Fruit fly (Drosophila melanogaster) whole organism, prepupa: Measurements from ENCODE around the gene CG11247.

Source experiments
- Blimp-1 ChIP-seq: fragments of 200-800 bp; sonication (Bioruptor generic); optimal IDR thresholded peaks from 3 replicates; lab custom pipeline; 2017; ENCODE audit warnings: missing biosample characterization, missing genetic modification characterization, mild to moderate bottlenecking, moderate library complexity, missing genetic modification reagents
- CG10631 ChIP-seq: fragments of 200-800 bp; sonication (Bioruptor generic); optimal IDR thresholded peaks from 2 replicates; lab custom pipeline; 2016; ENCODE audit warnings: missing biosample characterization, missing genetic modification characterization
- CG10669 ChIP-seq: fragments of 200-800 bp; sonication (Bioruptor generic); optimal IDR thresholded peaks from 3 replicates; lab custom pipeline; 2018; ENCODE audit warnings: missing biosample characterization, mild to moderate bottlenecking, missing genetic modification characterization, moderate library complexity
- CG11762 ChIP-seq: fragments of 200-800 bp; sonication (Bioruptor generic); optimal IDR thresholded peaks from 3 replicates; lab custom pipeline; 2016; ENCODE audit warnings: missing biosample characterization, missing genetic modification characterization; ENCODE audit not compliant: insufficient read depth
- CG11902 ChIP-seq: fragments of 200-800 bp; sonication (Bioruptor generic); optimal IDR thresholded peaks from 3 replicates; lab custom pipeline; 2016; ENCODE audit warnings: missing biosample characterization, missing genetic modification characterization
- CG15336 ChIP-seq: fragments of 200-800 bp; sonication (Bioruptor generic); IDR thresholded peaks from 2 replicates; pipeline ENCODE4 v1.3.6; 2022; ENCODE audit warnings: missing biosample characterization, missing genetic modification characterization
- CG1621 ChIP-seq: fragments of 200-800 bp; sonication (Bioruptor generic); optimal IDR thresholded peaks from 3 replicates; lab custom pipeline; 2018; ENCODE audit warnings: missing biosample characterization, mild to moderate bottlenecking, missing genetic modification characterization
- CG16779 ChIP-seq: fragments of 200-800 bp; sonication (Bioruptor generic); optimal IDR thresholded peaks from 3 replicates; lab custom pipeline; 2017; ENCODE audit warnings: missing biosample characterization, mild to moderate bottlenecking, missing genetic modification characterization
- CG3032 ChIP-seq: fragments of 200-800 bp; optimal IDR thresholded peaks from 2 replicates; lab custom pipeline; 2019; ENCODE audit warnings: missing biosample characterization, mild to moderate bottlenecking, missing genetic modification characterization, moderate library complexity
- CG31627 ChIP-seq: fragments of 200-800 bp; sonication (Bioruptor generic); optimal IDR thresholded peaks from 3 replicates; lab custom pipeline; 2016; ENCODE audit warnings: missing biosample characterization, missing genetic modification characterization
- CG32006 ChIP-seq: fragments of 200-800 bp; sonication (Bioruptor generic); optimal IDR thresholded peaks from 3 replicates; lab custom pipeline; 2017; ENCODE audit warnings: missing biosample characterization, mild to moderate bottlenecking, missing genetic modification characterization
- CG34406 ChIP-seq: fragments of 200-800 bp; sonication (Bioruptor generic); optimal IDR thresholded peaks from 3 replicates; lab custom pipeline; 2016; ENCODE audit warnings: missing biosample characterization, missing genetic modification characterization
- CG3919 ChIP-seq: fragments of 200-800 bp; sonication (Bioruptor generic); optimal IDR thresholded peaks from 3 replicates; lab custom pipeline; 2016; ENCODE audit warnings: missing biosample characterization, missing genetic modification characterization
- CG4318 ChIP-seq: fragments of 200-800 bp; sonication (Bioruptor generic); optimal IDR thresholded peaks from 3 replicates; lab custom pipeline; 2017; ENCODE audit warnings: missing biosample characterization, mild to moderate bottlenecking, missing genetic modification characterization
- CG6163 ChIP-seq: fragments of 200-800 bp; sonication (Bioruptor generic); IDR thresholded peaks from 3 replicates; pipeline ENCODE4 v1.3.6; 2022; ENCODE audit warnings: missing biosample characterization, missing genetic modification characterization
- CG6276 ChIP-seq: fragments of 200-800 bp; sonication (Bioruptor generic); optimal IDR thresholded peaks from 2 replicates; lab custom pipeline; 2017; ENCODE audit warnings: missing biosample characterization, mild to moderate bottlenecking, missing genetic modification characterization
- CG6808 ChIP-seq: fragments of 200-800 bp; sonication (Bioruptor generic); optimal IDR thresholded peaks from 3 replicates; lab custom pipeline; 2017; ENCODE audit warnings: missing biosample characterization, missing genetic modification characterization, mild to moderate bottlenecking, moderate library complexity, missing genetic modification reagents
- CG6854 ChIP-seq: fragments of 200-800 bp; sonication (Bioruptor generic); optimal IDR thresholded peaks from 2 replicates; lab custom pipeline; 2017; ENCODE audit warnings: missing biosample characterization, mild to moderate bottlenecking, missing genetic modification characterization
- CG7368 ChIP-seq: fragments of 200-800 bp; sonication (Bioruptor generic); optimal IDR thresholded peaks from 3 replicates; lab custom pipeline; 2016; ENCODE audit warnings: missing biosample characterization, missing genetic modification characterization
- CG8119 ChIP-seq: fragments of 200-800 bp; sonication (Bioruptor generic); IDR thresholded peaks from 3 replicates; pipeline ENCODE4 v1.3.6; 2022; ENCODE audit warnings: missing biosample characterization, missing genetic modification characterization
- CG8319 ChIP-seq: fragments of 200-800 bp; sonication (Bioruptor generic); optimal IDR thresholded peaks from 3 replicates; lab custom pipeline; 2016; ENCODE audit warnings: missing biosample characterization, missing genetic modification characterization
- CG8632 ChIP-seq: fragments of 200-800 bp; sonication (Bioruptor generic); optimal IDR thresholded peaks from 3 replicates; lab custom pipeline; 2016; ENCODE audit warnings: missing biosample characterization, missing genetic modification characterization
- Eip75B ChIP-seq: fragments of 200-800 bp; sonication (Bioruptor generic); optimal IDR thresholded peaks from 3 replicates; lab custom pipeline; 2016; ENCODE audit warnings: missing biosample characterization, missing genetic modification characterization
- Eip78C ChIP-seq: fragments of 200-800 bp; sonication (Bioruptor generic); peaks from one replicate; lab custom pipeline; 2016; ENCODE audit warnings: missing biosample characterization, missing genetic modification characterization
- Eip93F ChIP-seq: fragments of 200-800 bp; sonication (Bioruptor generic); optimal IDR thresholded peaks from 2 replicates; lab custom pipeline; 2016; ENCODE audit warnings: missing biosample characterization, mild to moderate bottlenecking, missing genetic modification characterization
- Ets21C ChIP-seq: fragments of 200-800 bp; sonication (Bioruptor generic); optimal IDR thresholded peaks from 3 replicates; lab custom pipeline; 2016; ENCODE audit warnings: missing biosample characterization, missing genetic modification characterization
- Ets96B ChIP-seq: fragments of 200-800 bp; optimal IDR thresholded peaks from 2 replicates; lab custom pipeline; 2019; ENCODE audit warnings: missing biosample characterization, mild to moderate bottlenecking, missing genetic modification characterization, moderate library complexity
- Gug ChIP-seq: fragments of 200-800 bp; sonication (Bioruptor generic); IDR thresholded peaks from 2 replicates; pipeline ENCODE4 v1.3.6; 2022; ENCODE audit warnings: missing biosample characterization, missing genetic modification characterization
- Hr38 ChIP-seq: sonication (Bioruptor generic); optimal IDR thresholded peaks from 2 replicates; lab custom pipeline; 2016; ENCODE audit warnings: missing biosample characterization, missing genetic modification characterization
- Lpt ChIP-seq: fragments of 200-800 bp; sonication (Bioruptor generic); optimal IDR thresholded peaks from 3 replicates; lab custom pipeline; 2016; ENCODE audit warnings: missing biosample characterization, missing genetic modification characterization
- Met ChIP-seq: fragments of 200-800 bp; sonication (Bioruptor generic); optimal IDR thresholded peaks from 3 replicates; lab custom pipeline; 2016; ENCODE audit warnings: missing biosample characterization, missing genetic modification characterization
- Smox ChIP-seq: fragments of 200-800 bp; sonication (Bioruptor generic); optimal IDR thresholded peaks from 3 replicates; lab custom pipeline; 2016; ENCODE audit warnings: missing biosample characterization, missing genetic modification characterization
- Sox102F ChIP-seq: fragments of 200-800 bp; sonication (Bioruptor generic); optimal IDR thresholded peaks from 2 replicates; lab custom pipeline; 2016; ENCODE audit warnings: missing biosample characterization, mild to moderate bottlenecking, missing genetic modification characterization
- Sox14 ChIP-seq: fragments of 200-800 bp; sonication (Bioruptor generic); optimal IDR thresholded peaks from 3 replicates; lab custom pipeline; 2016; ENCODE audit warnings: missing biosample characterization, missing genetic modification characterization
- achi ChIP-seq: fragments of 200-800 bp; sonication (Bioruptor generic); optimal IDR thresholded peaks from 3 replicates; lab custom pipeline; 2016; ENCODE audit warnings: missing biosample characterization, missing genetic modification characterization
- acj6 ChIP-seq: fragments of 200-800 bp; sonication (Bioruptor generic); optimal IDR thresholded peaks from 3 replicates; lab custom pipeline; 2016; ENCODE audit warnings: missing biosample characterization, missing genetic modification characterization
- cyc ChIP-seq: fragments of 200-800 bp; sonication (Bioruptor generic); optimal IDR thresholded peaks from 3 replicates; lab custom pipeline; 2016; ENCODE audit warnings: missing biosample characterization, missing genetic modification characterization
- dac ChIP-seq: fragments of 200-800 bp; sonication (Bioruptor generic); optimal IDR thresholded peaks from 2 replicates; lab custom pipeline; 2017; ENCODE audit warnings: missing biosample characterization, mild to moderate bottlenecking, missing genetic modification characterization
- dsx ChIP-seq: fragments of 200-800 bp; optimal IDR thresholded peaks from 3 replicates; lab custom pipeline; 2019; ENCODE audit warnings: missing biosample characterization, mild to moderate bottlenecking, missing genetic modification characterization, moderate library complexity; ENCODE audit not compliant: poor library complexity, severe bottlenecking
- eg ChIP-seq: fragments of 200-800 bp; sonication (Bioruptor generic); IDR thresholded peaks from 3 replicates; pipeline ENCODE4 v1.3.6; 2022; ENCODE audit warnings: missing biosample characterization, missing genetic modification characterization
- esn ChIP-seq: fragments of 200-800 bp; sonication (Bioruptor generic); optimal IDR thresholded peaks from 2 replicates; lab custom pipeline; 2016; ENCODE audit warnings: missing biosample characterization, mild to moderate bottlenecking, missing genetic modification characterization, moderate library complexity
- fd59A ChIP-seq: fragments of 200-800 bp; sonication (Bioruptor generic); optimal IDR thresholded peaks from 2 replicates; lab custom pipeline; 2017; ENCODE audit warnings: missing biosample characterization, mild to moderate bottlenecking, missing genetic modification characterization, missing genetic modification reagents
- fd85E ChIP-seq: fragments of 200-800 bp; sonication (Bioruptor generic); optimal IDR thresholded peaks from 3 replicates; lab custom pipeline; 2016; ENCODE audit warnings: missing biosample characterization, missing genetic modification characterization
- lz ChIP-seq: fragments of 200-800 bp; sonication (Bioruptor generic); optimal IDR thresholded peaks from 3 replicates; lab custom pipeline; 2016; ENCODE audit warnings: missing biosample characterization, missing genetic modification characterization
- net ChIP-seq: fragments of 200-800 bp; sonication (Bioruptor generic); optimal IDR thresholded peaks from 3 replicates; lab custom pipeline; 2016; ENCODE audit warnings: missing biosample characterization, missing genetic modification characterization
- pdm3 ChIP-seq: fragments of 200-800 bp; sonication (Bioruptor generic); optimal IDR thresholded peaks from 3 replicates; lab custom pipeline; 2016; ENCODE audit warnings: missing biosample characterization, missing genetic modification characterization
- salr ChIP-seq, 2 experiments: fragments of 200-800 bp; sonication (Bioruptor generic); optimal IDR thresholded peaks; 3 replicates each; lab custom pipeline; 2016 to 2018; ENCODE audit warnings: missing biosample characterization in 2 of 2, missing genetic modification characterization in 2 of 2, mild to moderate bottlenecking in 1 of 2
- spab ChIP-seq: fragments of 200-800 bp; sonication (Bioruptor generic); optimal IDR thresholded peaks from 2 replicates; lab custom pipeline; 2017; ENCODE audit warnings: missing biosample characterization, mild to moderate bottlenecking, missing genetic modification characterization, missing genetic modification reagents
- ss ChIP-seq, 2 experiments: fragments of 200-800 bp; sonication (Bioruptor generic); optimal IDR thresholded peaks; 2 replicates in 1 of 2; 3 replicates in 1 of 2; lab custom pipeline; 2017 to 2018; ENCODE audit warnings: mild to moderate bottlenecking in 2 of 2, missing biosample characterization in 2 of 2, missing genetic modification characterization in 2 of 2, moderate library complexity in 1 of 2
- svp ChIP-seq: fragments of 200-800 bp; sonication (Bioruptor generic); peaks from one replicate; lab custom pipeline; 2016; ENCODE audit warnings: missing biosample characterization, missing genetic modification characterization
- topi ChIP-seq: fragments of 200-800 bp; sonication (Bioruptor generic); optimal IDR thresholded peaks from 3 replicates; lab custom pipeline; 2016; ENCODE audit warnings: missing biosample characterization, missing genetic modification characterization
- vri ChIP-seq: fragments of 200-800 bp; sonication (Bioruptor generic); optimal IDR thresholded peaks from 3 replicates; lab custom pipeline; 2016; ENCODE audit warnings: missing biosample characterization, mild to moderate bottlenecking, missing genetic modification characterization

The CG11247 gene

dm6 chr3L:21728616-21729047 is at the start of gene CG11247, which contains the start of gene Polr2H:
Gene CG11247 (minus strand): TSS chr3L:21728806.
Gene Polr2H (plus strand): TSS chr3L:21728932.
- TF ChIP-seq CG6163 (GFP tag; lab: Robert Waterston, UW) (peak; percentile 92), dac (GFP tag; lab: Kevin White, UChicago) (peak; percentile 80), CG31627 (peak; percentile 97), Gug (GFP tag; lab: Robert Waterston, UW) (peak; percentile 88), CG34406 (GFP tag; lab: Kevin White, UChicago) (peak; percentile 79), Eip75B (GFP tag; lab: Kevin White, UChicago) (peak; percentile 88), Blimp-1 (GFP tag; lab: Kevin White, UChicago) (peak; percentile 48), svp (GFP tag; lab: Kevin White, UChicago) (peak; percentile 93), eg (GFP tag; lab: Robert Waterston, UW) (peak; percentile 87), CG8632 (GFP tag; lab: Kevin White, UChicago) (peak; percentile 63), CG8119 (GFP tag; lab: Robert Waterston, UW) (peak; percentile 76), cyc (GFP tag; lab: Kevin White, UChicago) (peak; percentile 96), dsx (peak; percentile 58), achi (GFP tag; lab: Kevin White, UChicago) (peak; percentile 89), CG11762 (peak; percentile 70), Eip78C (peak; percentile 93), fd59A (GFP tag; lab: Kevin White, UChicago) (peak; percentile 68), CG7368 (GFP tag; lab: Kevin White, UChicago) (peak; percentile 80), CG3032 (tag; lab: Kevin White, UChicago) (peak; percentile 88), Ets96B (tag; lab: Kevin White, UChicago) (peak; percentile 78), CG32006 (GFP tag; lab: Kevin White, UChicago) (peak; percentile 88), Met (GFP tag; lab: Kevin White, UChicago) (peak; percentile 89), fd85E (GFP tag; lab: Kevin White, UChicago) (peak; percentile 58), CG6276 (no peak), CG16779 (tag; lab: Kevin White, UChicago) (no peak), CG4318 (GFP tag; lab: Kevin White, UChicago) (peak; percentile 84), spab (GFP tag; lab: Kevin White, UChicago) (peak; percentile 52), net (GFP tag; lab: Kevin White, UChicago) (peak; percentile 83), ss (GFP tag; optimal IDR thresholded peaks at IDR 0.05; lab: Kevin White, UChicago) (peak; percentile 29 to 60), Sox14 (GFP tag; lab: Kevin White, UChicago) (peak; percentile 92), esn (peak; percentile 92), lz (GFP tag; lab: Kevin White, UChicago) (peak; percentile 94), CG8319 (GFP tag; lab: Kevin White, UChicago) (peak; percentile 80), CG1621 (tag; lab: Kevin White, UChicago) (peak; percentile 66), CG15336 (peak; percentile 73), vri (peak; percentile 70), pdm3 (GFP tag; lab: Kevin White, UChicago) (peak; percentile 90), Eip93F (peak; percentile 31), Smox (GFP tag; lab: Kevin White, UChicago) (peak; percentile 86), Ets21C (GFP tag; lab: Kevin White, UChicago) (peak; percentile 94), CG6854 (GFP tag; lab: Kevin White, UChicago) (no peak), Hr38 (peak; percentile 79), Sox102F (GFP tag; lab: Kevin White, UChicago) (peak; percentile 86), salr (GFP tag; optimal IDR thresholded peaks at IDR 0.05; lab: Kevin White, UChicago) (peak; percentile 70 to 75), CG3919 (GFP tag; lab: Kevin White, UChicago) (peak; percentile 91), acj6 (GFP tag; lab: Kevin White, UChicago) (peak; percentile 93), CG10631 (peak; percentile 91), CG6808 (peak; percentile 61), CG10669 (peak; percentile 73), topi (GFP tag; lab: Kevin White, UChicago) (peak; percentile 88), CG11902 (GFP tag; lab: Kevin White, UChicago) (peak; percentile 93), Lpt (GFP tag; lab: Kevin White, UChicago) (peak; percentile 76)
